Worm (Caenorhabditis elegans) whole organism, L2 larva: ENCODE results near the gene let-4.

ENCODE experiments used
- ceh-82 ChIP-seq: fragments of 150-350 bp; optimal IDR thresholded peaks from 2 replicates; lab custom pipeline; 2014; ENCODE audit warnings: missing biosample characterization, missing genetic modification characterization
- mdl-1 ChIP-seq, 2 experiments: fragments of 150-350 bp in 1 of 2; sonication (generic microtip) in 1 of 2; optimal IDR thresholded peaks; 2 replicates each; lab custom pipeline; 2017; ENCODE audit warnings: missing biosample characterization in 2 of 2, missing genetic modification characterization in 2 of 2
- nhr-12 ChIP-seq: fragments of 150-350 bp; optimal IDR thresholded peaks from 2 replicates; lab custom pipeline; 2014; ENCODE audit warnings: missing biosample characterization, missing genetic modification characterization
- nhr-129 ChIP-seq: fragments of 150-350 bp; optimal IDR thresholded peaks from 2 replicates; lab custom pipeline; 2014; ENCODE audit warnings: missing biosample characterization, missing genetic modification characterization
- nhr-21 ChIP-seq: fragments of 150-350 bp; optimal IDR thresholded peaks from 2 replicates; lab custom pipeline; 2014; ENCODE audit warnings: missing biosample characterization, missing genetic modification characterization
- nhr-23 ChIP-seq: fragments of 150-350 bp; optimal IDR thresholded peaks from 2 replicates; lab custom pipeline; 2014; ENCODE audit warnings: missing biosample characterization, missing genetic modification reagents, missing genetic modification characterization
- peb-1 ChIP-seq: fragments of 150-350 bp; optimal IDR thresholded peaks from 2 replicates; lab custom pipeline; 2014; ENCODE audit warnings: missing biosample characterization, missing genetic modification characterization
- sem-4 ChIP-seq: fragments of 150-350 bp; optimal IDR thresholded peaks from 2 replicates; lab custom pipeline; 2014; ENCODE audit warnings: missing biosample characterization, missing genetic modification reagents, missing genetic modification characterization
- skn-1 ChIP-seq: sonication (generic microtip); optimal IDR thresholded peaks from 2 replicates; lab custom pipeline; 2017; ENCODE audit warnings: missing biosample characterization, missing genetic modification characterization
- snpc-4 ChIP-seq: fragments of 150-350 bp; optimal IDR thresholded peaks from 2 replicates; lab custom pipeline; 2014; ENCODE audit warnings: missing biosample characterization, missing genetic modification characterization
- unc-62 ChIP-seq: fragments of 150-350 bp; optimal IDR thresholded peaks from 2 replicates; lab custom pipeline; 2014; ENCODE audit warnings: missing biosample characterization, missing genetic modification reagents, missing genetic modification characterization
- ztf-4 ChIP-seq: fragments of 150-350 bp; optimal IDR thresholded peaks from 2 replicates; lab custom pipeline; 2014; ENCODE audit warnings: missing biosample characterization, missing genetic modification characterization

ce11 chrX:14537625-14538024 lies 40.1 kb upstream of the let-4 start:
- TF ChIP-seq ztf-4 (tag; lab: Kevin White, UChicago) (no peak), nhr-12 (no peak), ceh-82 (no peak), nhr-21 (tag; lab: Kevin White, UChicago) (no peak), peb-1 (no peak), snpc-4 (tag; lab: Kevin White, UChicago) (no peak), nhr-23 (no peak), nhr-129 (tag; lab: Kevin White, UChicago) (no peak), mdl-1 (tag; optimal IDR thresholded peaks at IDR 0.05; lab: Kevin White, UChicago) (no peak), unc-62 (GFP tag; lab: Kevin White, UChicago) (no peak), skn-1 (no peak), sem-4 (tag; lab: Kevin White, UChicago) (no peak)
